Fruit fly (Drosophila melanogaster) whole organism, embryonic: ENCODE measurements around the gene Mrp5.
A peak's percentile ranks its signal among the peaks of the same experiment; 100 is the strongest.

Experiments used
- Adf1 ChIP-seq: fragments of 200-800 bp; sonication (Bioruptor generic); IDR thresholded peaks from 2 replicates; pipeline ENCODE4 v1.3.6; 2022; ENCODE audit warnings: missing biosample characterization, missing genetic modification characterization
- Bdp1 ChIP-seq: fragments of 200-800 bp; sonication (Bioruptor generic); optimal IDR thresholded peaks from 3 replicates; lab custom pipeline; 2016; ENCODE audit warnings: missing biosample characterization, missing genetic modification characterization
- CG10147 ChIP-seq: fragments of 200-800 bp; sonication (Bioruptor generic); optimal IDR thresholded peaks from 2 replicates; lab custom pipeline; 2019; ENCODE audit warnings: missing biosample characterization, mild to moderate bottlenecking, missing genetic modification characterization, moderate library complexity
- CG11398 ChIP-seq: fragments of 200-800 bp; sonication (Bioruptor generic); optimal IDR thresholded peaks from 2 replicates; lab custom pipeline; 2016; ENCODE audit warnings: missing biosample characterization, missing genetic modification characterization
- CG11456 ChIP-seq: fragments of 200-800 bp; sonication (Bioruptor generic); IDR thresholded peaks from 3 replicates; pipeline ENCODE4 v1.3.6; 2022; ENCODE audit warnings: missing biosample characterization, missing genetic modification characterization
- CG11723 ChIP-seq: fragments of 200-800 bp; sonication (Bioruptor generic); optimal IDR thresholded peaks from 2 replicates; lab custom pipeline; 2017; ENCODE audit warnings: missing biosample characterization, mild to moderate bottlenecking, missing genetic modification characterization
- CG12299 ChIP-seq: fragments of 200-800 bp; sonication (Bioruptor generic); optimal IDR thresholded peaks from 2 replicates; lab custom pipeline; 2018; ENCODE audit warnings: missing biosample characterization, mild to moderate bottlenecking, missing genetic modification characterization
- CG13624 ChIP-seq: fragments of 200-800 bp; sonication (Bioruptor generic); optimal IDR thresholded peaks from 2 replicates; lab custom pipeline; 2016; ENCODE audit warnings: missing biosample characterization, missing genetic modification characterization
- CG15696 ChIP-seq: fragments of 200-800 bp; sonication (Bioruptor generic); optimal IDR thresholded peaks from 2 replicates; lab custom pipeline; 2019; ENCODE audit warnings: missing biosample characterization, mild to moderate bottlenecking, missing genetic modification characterization, moderate library complexity
- CG2116 ChIP-seq: fragments of 200-800 bp; sonication (Bioruptor generic); optimal IDR thresholded peaks from 3 replicates; lab custom pipeline; 2018; ENCODE audit warnings: missing biosample characterization, mild to moderate bottlenecking, missing genetic modification characterization
- CG2199 ChIP-seq: fragments of 200-800 bp; sonication (Bioruptor generic); IDR thresholded peaks from 3 replicates; pipeline ENCODE4 v1.3.6; 2022; ENCODE audit warnings: missing biosample characterization, missing genetic modification characterization
- CG32532 ChIP-seq: fragments of 200-800 bp; sonication (Bioruptor generic); IDR thresholded peaks from 2 replicates; pipeline ENCODE4 v1.3.6; 2022; ENCODE audit warnings: missing biosample characterization, missing genetic modification characterization
- CG32772 ChIP-seq: fragments of 200-800 bp; sonication (Bioruptor generic); IDR thresholded peaks from 2 replicates; pipeline ENCODE4 v1.3.6; 2022; ENCODE audit warnings: missing biosample characterization, missing genetic modification characterization
- CG3281 ChIP-seq: fragments of 200-800 bp; sonication (Bioruptor generic); optimal IDR thresholded peaks from 3 replicates; lab custom pipeline; 2017; ENCODE audit warnings: missing biosample characterization, mild to moderate bottlenecking, missing genetic modification characterization
- CG4328 ChIP-seq: fragments of 200-800 bp; sonication (Bioruptor generic); optimal IDR thresholded peaks from 3 replicates; lab custom pipeline; 2017; ENCODE audit warnings: missing biosample characterization, missing genetic modification reagents, missing genetic modification characterization
- CG6765 ChIP-seq: fragments of 200-800 bp; sonication (Bioruptor generic); optimal IDR thresholded peaks from 3 replicates; lab custom pipeline; 2017; ENCODE audit warnings: missing biosample characterization, mild to moderate bottlenecking, missing genetic modification characterization
- CG8765 ChIP-seq: fragments of 200-800 bp; sonication (Bioruptor generic); IDR thresholded peaks from 2 replicates; pipeline ENCODE4 v1.3.6; 2022; ENCODE audit warnings: missing biosample characterization, missing genetic modification characterization
- D19B ChIP-seq: fragments of 200-800 bp; sonication (Bioruptor generic); optimal IDR thresholded peaks from 2 replicates; lab custom pipeline; 2017; ENCODE audit warnings: missing biosample characterization, mild to moderate bottlenecking, missing genetic modification characterization
- Doc3 ChIP-seq: fragments of 200-800 bp; sonication (Bioruptor generic); IDR thresholded peaks from 3 replicates; pipeline ENCODE4 v1.3.6; 2022; ENCODE audit warnings: missing biosample characterization, missing genetic modification characterization; ENCODE audit not compliant: partially characterized antibody
- E2f1 ChIP-seq: fragments of 200-800 bp; sonication (Bioruptor generic); IDR thresholded peaks from 2 replicates; pipeline ENCODE4 v1.3.6; 2022; ENCODE audit warnings: missing biosample characterization, missing genetic modification characterization
- Ets65A ChIP-seq: fragments of 200-800 bp; sonication (Bioruptor generic); peaks from one replicate; lab custom pipeline; 2016; ENCODE audit warnings: missing biosample characterization, missing genetic modification characterization
- H15 ChIP-seq: fragments of 200-800 bp; sonication (Bioruptor generic); IDR thresholded peaks from 3 replicates; pipeline ENCODE4 v1.3.6; 2022; ENCODE audit warnings: missing biosample characterization, missing genetic modification characterization
- Hr3 ChIP-seq: fragments of 200-800 bp; sonication (Bioruptor generic); optimal IDR thresholded peaks from 3 replicates; lab custom pipeline; 2016; ENCODE audit warnings: missing biosample characterization, missing genetic modification characterization
- ap ChIP-seq: fragments of 200-800 bp; sonication (Bioruptor generic); IDR thresholded peaks from 2 replicates; pipeline ENCODE4 v1.3.6; 2022; ENCODE audit warnings: missing biosample characterization, missing genetic modification characterization
- bcd ChIP-seq: fragments of 200-800 bp; sonication (Bioruptor generic); optimal IDR thresholded peaks from 2 replicates; lab custom pipeline; 2017; ENCODE audit warnings: missing biosample characterization, mild to moderate bottlenecking, missing genetic modification characterization
- chinmo ChIP-seq: fragments of 200-800 bp; sonication (Bioruptor generic); IDR thresholded peaks from 4 replicates; pipeline ENCODE4 v1.3.6; 2022; ENCODE audit warnings: missing biosample characterization, missing genetic modification characterization; ENCODE audit not compliant: partially characterized antibody
- ci ChIP-seq: fragments of 200-800 bp; sonication (Bioruptor generic); IDR thresholded peaks from 3 replicates; pipeline ENCODE4 v1.3.6; 2022; ENCODE audit warnings: missing biosample characterization, missing genetic modification characterization
- croc ChIP-seq: fragments of 200-800 bp; sonication (Bioruptor generic); conservative IDR thresholded peaks from 3 replicates; pipeline ENCODE4 v1.3.6; 2022; ENCODE audit warnings: missing biosample characterization, missing genetic modification characterization
- crp ChIP-seq, 2 experiments: fragments of 200-800 bp; sonication (Bioruptor generic); optimal IDR thresholded peaks; 2 replicates in 1 of 2; 3 replicates in 1 of 2; lab custom pipeline; 2017; ENCODE audit warnings: missing biosample characterization in 2 of 2, missing genetic modification characterization in 2 of 2, mild to moderate bottlenecking in 1 of 2, moderate library complexity in 1 of 2
- dm ChIP-seq: fragments of 200-800 bp; sonication (Bioruptor generic); optimal IDR thresholded peaks from 3 replicates; lab custom pipeline; 2016; ENCODE audit warnings: missing biosample characterization, missing genetic modification characterization
- eve ChIP-seq, 2 experiments: fragments of >200 bp; optimal IDR thresholded peaks; 2 replicates each; lab custom pipeline; 2017; ENCODE audit warnings: missing biosample characterization in 2 of 2, missing genetic modification characterization in 2 of 2
- gce ChIP-seq: fragments of 200-800 bp; sonication (Bioruptor generic); IDR thresholded peaks from 3 replicates; pipeline ENCODE4 v1.3.6; 2022; ENCODE audit warnings: missing biosample characterization, missing genetic modification characterization
- gro ChIP-seq: fragments of 200-800 bp; sonication (Bioruptor generic); optimal IDR thresholded peaks from 2 replicates; lab custom pipeline; 2016; ENCODE audit warnings: missing biosample characterization, missing genetic modification characterization
- klu ChIP-seq: fragments of 200-800 bp; sonication (Bioruptor generic); IDR thresholded peaks from 2 replicates; pipeline ENCODE4 v1.3.6; 2022; ENCODE audit warnings: missing biosample characterization, missing genetic modification characterization
- kni ChIP-seq: fragments of 200-800 bp; sonication (Bioruptor generic); optimal IDR thresholded peaks from 3 replicates; lab custom pipeline; 2017; ENCODE audit warnings: mild to moderate bottlenecking, missing biosample characterization, missing genetic modification reagents, missing genetic modification characterization
- lbe ChIP-seq: fragments of 200-800 bp; sonication (Bioruptor generic); optimal IDR thresholded peaks from 2 replicates; lab custom pipeline; 2016; ENCODE audit warnings: missing biosample characterization, mild to moderate bottlenecking, missing genetic modification characterization
- maf-S ChIP-seq: fragments of 200-800 bp; sonication (Bioruptor generic); optimal IDR thresholded peaks from 2 replicates; lab custom pipeline; 2016; ENCODE audit warnings: missing biosample characterization, missing genetic modification characterization
- mld ChIP-seq: fragments of 200-800 bp; sonication (Bioruptor generic); IDR thresholded peaks from 3 replicates; pipeline ENCODE4 v1.3.6; 2022; ENCODE audit warnings: missing biosample characterization, missing genetic modification characterization; ENCODE audit not compliant: partially characterized antibody
- pb ChIP-seq: fragments of 200-800 bp; sonication (Bioruptor generic); optimal IDR thresholded peaks from 3 replicates; lab custom pipeline; 2016; ENCODE audit warnings: missing biosample characterization, missing genetic modification characterization
- pros ChIP-seq: fragments of 200-800 bp; sonication (Bioruptor generic); optimal IDR thresholded peaks from 3 replicates; lab custom pipeline; 2019; ENCODE audit warnings: missing biosample characterization, mild to moderate bottlenecking, missing genetic modification characterization, moderate library complexity
- pum ChIP-seq: fragments of 200-800 bp; sonication (Bioruptor generic); optimal IDR thresholded peaks from 2 replicates; lab custom pipeline; 2016; ENCODE audit warnings: missing biosample characterization, missing genetic modification characterization
- salm ChIP-seq: fragments of 200-800 bp; sonication (Bioruptor generic); optimal IDR thresholded peaks from 2 replicates; lab custom pipeline; 2018; ENCODE audit warnings: missing biosample characterization, mild to moderate bottlenecking, missing genetic modification characterization
- shn ChIP-seq: fragments of 200-800 bp; sonication (Bioruptor generic); optimal IDR thresholded peaks from 3 replicates; lab custom pipeline; 2016; ENCODE audit warnings: missing biosample characterization, missing genetic modification characterization
- sr ChIP-seq: fragments of 200-800 bp; sonication (Bioruptor generic); IDR thresholded peaks from 3 replicates; pipeline ENCODE4 v1.3.6; 2022; ENCODE audit warnings: missing biosample characterization, missing genetic modification characterization
- tap ChIP-seq: fragments of 200-800 bp; optimal IDR thresholded peaks from 3 replicates; lab custom pipeline; 2019; ENCODE audit warnings: missing biosample characterization, mild to moderate bottlenecking, missing genetic modification characterization, moderate library complexity
- tin ChIP-seq: fragments of 200-800 bp; sonication (Bioruptor generic); optimal IDR thresholded peaks from 3 replicates; lab custom pipeline; 2016; ENCODE audit warnings: missing biosample characterization, missing genetic modification characterization
- toy ChIP-seq: fragments of 200-800 bp; sonication (Bioruptor generic); IDR thresholded peaks from 2 replicates; pipeline ENCODE4 v1.3.6; 2022; ENCODE audit warnings: missing biosample characterization, missing genetic modification characterization
- tup ChIP-seq: fragments of 200-800 bp; sonication (Bioruptor generic); optimal IDR thresholded peaks from 2 replicates; lab custom pipeline; 2016; ENCODE audit warnings: missing biosample characterization, mild to moderate bottlenecking, missing genetic modification characterization, moderate library complexity
- twi ChIP-seq: fragments of 200-800 bp; optimal IDR thresholded peaks from 2 replicates; lab custom pipeline; 2019; ENCODE audit warnings: missing biosample characterization, mild to moderate bottlenecking, missing genetic modification characterization, moderate library complexity
- unc-4 ChIP-seq: fragments of 200-800 bp; sonication (Bioruptor generic); IDR thresholded peaks from 2 replicates; pipeline ENCODE4 v1.3.6; 2022; ENCODE audit warnings: missing biosample characterization, missing genetic modification characterization; ENCODE audit not compliant: partially characterized antibody
- zen2 ChIP-seq: fragments of 200-800 bp; sonication (Bioruptor generic); IDR thresholded peaks from 3 replicates; pipeline ENCODE4 v1.3.6; 2022; ENCODE audit warnings: missing biosample characterization, missing genetic modification characterization; ENCODE audit not compliant: partially characterized antibody

Mrp5 gene

DNA sequence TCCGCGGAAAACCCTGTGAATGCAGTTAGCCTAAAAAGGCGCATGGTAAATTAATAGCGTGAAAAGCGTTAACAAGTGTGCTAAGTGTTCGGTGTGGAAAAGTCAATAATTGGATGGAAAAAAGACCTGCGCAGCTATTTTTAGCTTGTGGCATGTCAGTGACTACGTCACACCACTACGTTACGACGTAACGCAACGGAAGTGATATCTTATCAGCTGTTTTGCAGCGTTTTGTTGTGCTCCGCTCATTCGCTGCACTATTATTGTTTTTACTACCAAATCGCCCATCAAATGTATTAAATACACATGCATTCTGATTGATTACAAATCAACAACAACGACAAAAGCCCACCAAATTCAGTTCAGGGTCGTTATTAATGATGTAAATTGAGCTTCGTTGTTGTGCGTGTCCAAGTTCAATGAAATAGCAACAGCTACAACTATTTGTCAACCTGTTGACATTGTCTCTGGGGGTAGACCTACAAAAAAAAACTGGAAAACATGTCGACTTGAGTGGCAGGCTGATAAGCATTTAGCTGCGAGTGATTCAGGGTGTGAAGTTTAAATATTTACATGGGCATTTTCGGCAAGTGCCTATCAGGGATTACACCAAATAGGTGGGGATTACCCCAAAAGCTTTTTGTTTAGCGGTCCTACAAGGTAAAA lies 27.8 kb downstream of the Mrp5 start (continued):
- TF ChIP-seq CG13624 (GFP tag; lab: Kevin White, UChicago) (no peak), CG12299 (tag; lab: Kevin White, UChicago) (peak; percentile 58), CG3281 (GFP tag; lab: Kevin White, UChicago) (no peak), gce (GFP tag; lab: Robert Waterston, UW) (peak; percentile 74; the same call in 2 of the 3 replicates), CG10147 (no peak), toy (no peak), pb (GFP tag; lab: Kevin White, UChicago) (no peak), CG11456 (GFP tag; lab: Robert Waterston, UW) (no peak), CG8765 (no peak), salm (peak; percentile 67), E2f1 (GFP tag; lab: Robert Waterston, UW) (no peak), croc (no peak), Hr3 (GFP tag; lab: Kevin White, UChicago) (no peak), CG2116 (GFP tag; lab: Kevin White, UChicago) (peak; percentile 9), Adf1 (no peak), CG6765 (GFP tag; lab: Kevin White, UChicago) (peak; percentile 68), pum (no peak), chinmo (GFP tag; lab: Robert Waterston, UW) (peak; percentile 98), Bdp1 (GFP tag; lab: Kevin White, UChicago) (no peak), shn (GFP tag; lab: Kevin White, UChicago) (peak; percentile 26), kni (no peak), unc-4 (GFP tag; lab: Robert Waterston, UW) (no peak), maf-S (GFP tag; lab: Kevin White, UChicago) (no peak), CG2199 (no peak), klu (GFP tag; lab: Robert Waterston, UW) (no peak), Doc3 (GFP tag; lab: Robert Waterston, UW) (no peak), twi (tag; lab: Kevin White, UChicago) (peak; percentile 18), tup (GFP tag; lab: Kevin White, UChicago) (no peak), dm (GFP tag; lab: Kevin White, UChicago) (no peak), gro (GFP tag; lab: Kevin White, UChicago) (no peak), CG32532 (no peak), tap (tag; lab: Kevin White, UChicago) (no peak), D19B (GFP tag; lab: Kevin White, UChicago) (no peak), eve (GFP tag; optimal IDR thresholded peaks at IDR 0.05; lab: Kevin White, UChicago) (no peak), CG32772 (no peak), sr (GFP tag; lab: Robert Waterston, UW) (peak; percentile 20; the same call in 1 of the 3 replicates), lbe (GFP tag; lab: Kevin White, UChicago) (no peak), CG11723 (GFP tag; lab: Kevin White, UChicago) (no peak), CG11398 (GFP tag; lab: Kevin White, UChicago) (no peak), CG15696 (tag; lab: Kevin White, UChicago) (peak; percentile 1), ci (GFP tag; lab: Robert Waterston, UW) (peak; percentile 65; the same call in 2 of the 3 replicates), bcd (GFP tag; lab: Kevin White, UChicago) (no peak), H15 (GFP tag; lab: Robert Waterston, UW) (no peak), pros (no peak), crp (GFP tag; optimal IDR thresholded peaks at IDR 0.05; lab: Kevin White, UChicago) (peak in 1 of 2 experiments; percentile 72), tin (GFP tag; lab: Kevin White, UChicago) (no peak), mld (no peak), zen2 (GFP tag; lab: Robert Waterston, UW) (no peak), ap (GFP tag; lab: Robert Waterston, UW) (no peak), Ets65A (no peak), CG4328 (peak; percentile 43)
